Fruit fly (Drosophila melanogaster): ENCODE measurements around the gene Tsp26A.

- TF ChIP-seq psq (optimal IDR thresholded peaks at IDR 0.05) (no peak), usp (GFP tag; optimal IDR thresholded peaks at IDR 0.05) (no peak)
Observed at dm6 chr2L:5972005-5972404, 28.0 kb upstream of the Tsp26A start.
